Fruit fly (Drosophila melanogaster) whole organism: ENCODE results near the gene CG8814.

Experiments
- CG8478 ChIP-seq: fragments of >200 bp; optimal IDR thresholded peaks from 2 replicates; lab custom pipeline; 2018; ENCODE audit warnings: inconsistent platforms
- Dll ChIP-seq: fragments of >200 bp; optimal IDR thresholded peaks from 2 replicates; lab custom pipeline; 2017
- EcR ChIP-seq, 2 experiments: fragments of >200 bp; optimal IDR thresholded peaks; 2 replicates each; lab custom pipeline; 2017; ENCODE audit warnings: missing biosample characterization in 2 of 2, missing genetic modification characterization in 2 of 2, missing genetic modification reagents in 2 of 2
- pan ChIP-seq: fragments of >200 bp; optimal IDR thresholded peaks from 2 replicates; lab custom pipeline; 2017
- usp ChIP-seq: fragments of >200 bp; optimal IDR thresholded peaks from 2 replicates; lab custom pipeline; 2017; ENCODE audit warnings: missing biosample characterization, missing genetic modification characterization, mixed read lengths

DNA sequence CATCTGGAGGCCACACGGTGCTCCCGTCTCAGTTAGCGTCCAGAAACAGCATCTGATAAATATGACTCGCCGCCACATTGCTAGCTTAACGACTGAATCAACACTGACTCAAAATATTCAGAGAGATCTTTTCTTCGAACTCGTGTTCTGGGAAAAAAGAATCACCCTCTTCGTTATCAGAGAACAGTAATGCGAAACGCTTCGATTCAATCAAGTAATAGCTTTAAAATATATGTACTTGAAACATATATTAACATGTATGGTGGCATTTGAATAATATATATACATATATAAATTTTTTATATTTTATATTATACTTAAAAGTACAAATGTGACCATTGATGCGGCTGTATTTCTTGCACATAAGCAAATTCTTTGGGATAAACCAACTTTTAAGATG, 29.1 kb upstream of the CG8814 start, which contains the start of gene CG18557:
- TF ChIP-seq pan (lab: Kevin White, UChicago) (no peak), EcR (GFP tag; optimal IDR thresholded peaks at IDR 0.05; lab: Kevin White, UChicago) (no peak), Dll (lab: Kevin White, UChicago) (no peak), usp (GFP tag; lab: Kevin White, UChicago) (no peak), CG8478 (no peak)
